Worm (Caenorhabditis elegans) whole organism, L1 larva: Measurements from ENCODE around the gene pdl-1.
"Not testable (repeated sequence)": the region's sequence is repeated elsewhere in the genome, so short reads cannot be mapped to it uniquely, and the experiment has no call there.

Experiments
- ceh-82 ChIP-seq, 3 experiments: fragments of 150-350 bp in 1 of 3; sonication (generic microtip) in 2 of 3; optimal IDR thresholded peaks; 2 replicates each; lab custom pipeline; 2014 to 2017; ENCODE audit warnings: missing biosample characterization in 3 of 3, missing genetic modification characterization in 3 of 3
- ces-1 ChIP-seq: fragments of 150-350 bp; optimal IDR thresholded peaks from 2 replicates; lab custom pipeline; 2014; ENCODE audit warnings: missing biosample characterization, missing genetic modification reagents, missing genetic modification characterization
- efl-3 ChIP-seq: fragments of 200-800 bp; sonication (Bioruptor generic); optimal IDR thresholded peaks from 2 replicates; lab custom pipeline; 2018; ENCODE audit warnings: mild to moderate bottlenecking, missing genetic modification characterization, missing compliant biosample characterization
- lin-35 ChIP-seq, 2 experiments: fragments of 150-350 bp; optimal IDR thresholded peaks; 2 replicates each; lab custom pipeline; 2014; ENCODE audit warnings: missing biosample characterization in 2 of 2, missing genetic modification characterization in 2 of 2, missing genetic modification reagents in 2 of 2
- lir-3 ChIP-seq: sonication (generic microtip); optimal IDR thresholded peaks from 2 replicates; lab custom pipeline; 2016; ENCODE audit warnings: mild to moderate bottlenecking, missing genetic modification characterization, moderate library complexity, missing compliant biosample characterization; ENCODE audit not compliant: poor library complexity
- mep-1 ChIP-seq: fragments of 150-350 bp; optimal IDR thresholded peaks from 2 replicates; lab custom pipeline; 2014; ENCODE audit warnings: missing biosample characterization, missing genetic modification characterization
- nhr-11 ChIP-seq: fragments of 150-350 bp; optimal IDR thresholded peaks from 2 replicates; lab custom pipeline; 2014; ENCODE audit warnings: missing biosample characterization, missing genetic modification characterization
- nhr-12 ChIP-seq: sonication (generic microtip); optimal IDR thresholded peaks from 2 replicates; lab custom pipeline; 2017; ENCODE audit warnings: missing biosample characterization, missing genetic modification characterization
- nhr-28 ChIP-seq: fragments of 150-350 bp; optimal IDR thresholded peaks from 2 replicates; lab custom pipeline; 2014; ENCODE audit warnings: missing biosample characterization, missing genetic modification characterization
- nhr-77 ChIP-seq: fragments of 150-350 bp; optimal IDR thresholded peaks from 2 replicates; lab custom pipeline; 2014; ENCODE audit warnings: missing biosample characterization, missing genetic modification characterization
- snpc-4 ChIP-seq: fragments of 150-350 bp; optimal IDR thresholded peaks from 2 replicates; lab custom pipeline; 2014; ENCODE audit warnings: missing biosample characterization, missing genetic modification characterization
- unc-130 ChIP-seq: fragments of 150-350 bp; optimal IDR thresholded peaks from 2 replicates; lab custom pipeline; 2017; ENCODE audit warnings: missing biosample characterization, missing genetic modification characterization, inconsistent platforms
- unc-62 ChIP-seq: fragments of 150-350 bp; optimal IDR thresholded peaks from 2 replicates; lab custom pipeline; 2014; ENCODE audit warnings: missing biosample characterization, missing genetic modification reagents, missing genetic modification characterization
- zag-1 ChIP-seq: fragments of 150-350 bp; optimal IDR thresholded peaks from 2 replicates; lab custom pipeline; 2014; ENCODE audit warnings: missing biosample characterization, missing genetic modification characterization

DNA sequence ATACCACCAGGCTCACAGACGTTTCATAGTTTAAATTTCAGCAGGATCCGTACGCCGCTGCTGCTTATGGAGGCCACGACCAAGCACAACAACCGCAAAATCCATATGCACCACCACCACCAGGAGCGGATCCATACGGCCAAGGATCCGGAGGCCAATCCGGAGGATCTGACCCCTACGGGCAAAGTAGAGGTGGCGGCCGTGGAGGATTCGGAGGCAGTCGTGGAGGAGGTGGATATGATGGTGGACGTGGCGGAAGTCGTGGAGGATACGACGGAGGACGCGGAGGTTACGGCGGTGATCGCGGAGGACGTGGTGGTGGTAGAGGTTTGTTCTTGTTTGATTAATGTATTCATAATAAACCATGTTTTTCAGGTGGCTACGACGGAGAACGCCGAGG is 30.5 kb upstream of the pdl-1 start:
- not testable (repeated sequence) for TF ChIP-seq nhr-12; ces-1 (GFP tag; lab: Kevin White, UChicago); snpc-4 (tag; lab: Kevin White, UChicago); mep-1; nhr-28; lir-3 (tag; lab: Kevin White, UChicago); ceh-82 (tag; optimal IDR thresholded peaks at IDR 0.05; lab: Kevin White, UChicago); lin-35 (GFP tag; optimal IDR thresholded peaks at IDR 0.05; lab: Kevin White, UChicago); unc-130 (tag; lab: Kevin White, UChicago); nhr-77 (tag; lab: Kevin White, UChicago); nhr-11 (tag; lab: Kevin White, UChicago); efl-3 (GFP tag; lab: Kevin White, UChicago); zag-1; unc-62 (GFP tag; lab: Kevin White, UChicago)
